Worm (Caenorhabditis elegans) whole organism, L4/young adult: Measurements from ENCODE around the gene srw-137.
"Not testable (repeated sequence)": the region's sequence is repeated elsewhere in the genome, so short reads cannot be mapped to it uniquely, and the experiment has no call there.

Source experiments
- W03F9.2 ChIP-seq: fragments of 150-350 bp; optimal IDR thresholded peaks from 2 replicates; lab custom pipeline; 2014; ENCODE audit warnings: missing biosample characterization, missing genetic modification characterization
- him-1 ChIP-seq: sonication (generic microtip); optimal IDR thresholded peaks from 2 replicates; lab custom pipeline; 2016; ENCODE audit warnings: missing genotype, missing genetic modification reagents, missing genetic modification characterization, missing compliant biosample characterization

DNA sequence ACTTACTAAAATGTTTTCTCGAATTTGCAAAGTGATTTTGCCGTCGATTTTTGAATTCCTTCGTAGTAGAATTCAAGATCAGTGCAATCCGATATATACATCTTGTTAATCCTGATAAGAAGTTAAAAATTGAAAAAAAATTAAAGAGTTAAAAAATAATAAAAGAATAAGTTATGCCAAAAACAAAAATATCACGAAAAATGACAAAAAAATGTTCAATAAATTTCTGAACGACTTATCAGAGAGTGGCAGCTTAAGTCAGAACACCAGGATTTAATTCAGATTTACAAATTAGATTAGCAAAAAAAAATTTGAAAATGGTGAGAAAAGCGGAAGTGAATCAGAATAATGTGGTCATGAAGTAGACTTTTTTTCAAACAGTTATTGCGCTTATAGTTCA is 31.5 kb upstream of the srw-137 start, which contains the start of gene srw-123:
- not testable (repeated sequence) for TF ChIP-seq him-1, W03F9.2 (tag; lab: Kevin White, UChicago)
